Fruit fly (Drosophila melanogaster) whole organism, prepupa: Measurements from ENCODE around the gene U2af38.

Source experiments
- Blimp-1 ChIP-seq: fragments of 200-800 bp; sonication (Bioruptor generic); optimal IDR thresholded peaks from 3 replicates; lab custom pipeline; 2017; ENCODE audit warnings: missing biosample characterization, missing genetic modification characterization, mild to moderate bottlenecking, moderate library complexity, missing genetic modification reagents
- CG11902 ChIP-seq: fragments of 200-800 bp; sonication (Bioruptor generic); optimal IDR thresholded peaks from 3 replicates; lab custom pipeline; 2016; ENCODE audit warnings: missing biosample characterization, missing genetic modification characterization
- CG1621 ChIP-seq: fragments of 200-800 bp; sonication (Bioruptor generic); optimal IDR thresholded peaks from 3 replicates; lab custom pipeline; 2018; ENCODE audit warnings: missing biosample characterization, mild to moderate bottlenecking, missing genetic modification characterization
- CG3919 ChIP-seq: fragments of 200-800 bp; sonication (Bioruptor generic); optimal IDR thresholded peaks from 3 replicates; lab custom pipeline; 2016; ENCODE audit warnings: missing biosample characterization, missing genetic modification characterization
- CG6163 ChIP-seq: fragments of 200-800 bp; sonication (Bioruptor generic); IDR thresholded peaks from 3 replicates; pipeline ENCODE4 v1.3.6; 2022; ENCODE audit warnings: missing biosample characterization, missing genetic modification characterization
- CG6854 ChIP-seq: fragments of 200-800 bp; sonication (Bioruptor generic); optimal IDR thresholded peaks from 2 replicates; lab custom pipeline; 2017; ENCODE audit warnings: missing biosample characterization, mild to moderate bottlenecking, missing genetic modification characterization
- CG8632 ChIP-seq: fragments of 200-800 bp; sonication (Bioruptor generic); optimal IDR thresholded peaks from 3 replicates; lab custom pipeline; 2016; ENCODE audit warnings: missing biosample characterization, missing genetic modification characterization
- Eip75B ChIP-seq: fragments of 200-800 bp; sonication (Bioruptor generic); optimal IDR thresholded peaks from 3 replicates; lab custom pipeline; 2016; ENCODE audit warnings: missing biosample characterization, missing genetic modification characterization
- Met ChIP-seq: fragments of 200-800 bp; sonication (Bioruptor generic); optimal IDR thresholded peaks from 3 replicates; lab custom pipeline; 2016; ENCODE audit warnings: missing biosample characterization, missing genetic modification characterization
- Smox ChIP-seq: fragments of 200-800 bp; sonication (Bioruptor generic); optimal IDR thresholded peaks from 3 replicates; lab custom pipeline; 2016; ENCODE audit warnings: missing biosample characterization, missing genetic modification characterization
- Sox102F ChIP-seq: fragments of 200-800 bp; sonication (Bioruptor generic); optimal IDR thresholded peaks from 2 replicates; lab custom pipeline; 2016; ENCODE audit warnings: missing biosample characterization, mild to moderate bottlenecking, missing genetic modification characterization

DNA sequence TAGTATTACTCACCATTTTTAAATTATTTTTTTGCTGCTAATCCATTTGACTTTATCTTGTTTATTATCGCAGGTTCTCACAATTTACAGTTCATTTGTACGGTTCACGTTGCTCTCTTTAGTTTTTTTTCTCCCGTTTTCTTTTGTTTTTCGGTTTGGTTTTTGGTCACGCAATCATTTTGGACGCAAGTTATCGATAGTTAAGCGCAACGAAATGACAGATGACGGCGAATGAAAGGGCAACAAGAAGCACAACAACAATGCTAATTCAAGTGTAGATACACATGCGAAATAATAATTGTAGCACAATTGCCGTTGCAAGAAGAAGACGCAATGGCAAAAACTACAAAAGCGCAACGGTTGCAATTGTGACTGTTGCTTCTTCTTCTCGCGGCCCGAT lies 45.9 kb downstream of the U2af38 start:
- TF ChIP-seq Smox (GFP tag; lab: Kevin White, UChicago) (no peak), CG8632 (GFP tag; lab: Kevin White, UChicago) (no peak), Blimp-1 (GFP tag; lab: Kevin White, UChicago) (no peak), Met (GFP tag; lab: Kevin White, UChicago) (no peak), CG1621 (tag; lab: Kevin White, UChicago) (no peak), Sox102F (GFP tag; lab: Kevin White, UChicago) (no peak), CG11902 (GFP tag; lab: Kevin White, UChicago) (no peak), CG6854 (GFP tag; lab: Kevin White, UChicago) (no peak), CG3919 (GFP tag; lab: Kevin White, UChicago) (no peak), Eip75B (GFP tag; lab: Kevin White, UChicago) (no peak), CG6163 (GFP tag; lab: Robert Waterston, UW) (no peak)
